Worm (Caenorhabditis elegans): Measurements from ENCODE around the gene ari-2.

DNA sequence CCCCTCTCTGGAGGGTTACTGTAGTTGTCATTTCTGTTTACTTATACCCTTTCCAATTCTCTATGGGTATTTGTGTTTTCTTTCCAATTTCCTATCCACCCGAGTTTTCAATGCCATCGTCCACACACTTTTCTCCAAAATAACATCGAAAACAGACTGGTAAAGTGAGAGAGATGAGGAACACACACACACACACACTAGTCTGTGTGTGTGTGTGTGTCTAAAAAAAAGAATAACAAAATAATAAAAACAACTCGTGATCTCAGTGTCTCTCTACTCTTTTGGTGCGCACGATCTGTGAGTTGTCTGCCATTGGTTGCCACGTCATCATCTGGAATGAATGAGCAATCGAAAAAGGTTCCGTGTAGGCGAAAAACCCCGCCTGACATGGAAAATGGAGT is 35.4 kb downstream of the ari-2 start:
- TF ChIP-seq daf-8 (GFP tag; IDR thresholded peaks at IDR 0.05) (no peak), nhr-76 (tag; optimal IDR thresholded peaks at IDR 0.05) (no peak), ceh-82 (tag; optimal IDR thresholded peaks at IDR 0.05) (no peak), nhr-6 (tag; optimal IDR thresholded peaks at IDR 0.05) (no peak), ctbp-1 (GFP tag; IDR thresholded peaks at IDR 0.05) (no peak), nhr-10 (tag; optimal IDR thresholded peaks at IDR 0.05) (no peak), nhr-77 (tag; optimal IDR thresholded peaks at IDR 0.05) (no peak), nhr-28 (tag; optimal IDR thresholded peaks at IDR 0.05) (peak; percentile 64)

All from whole organism, L4 larva.